Fruit fly (Drosophila melanogaster) S2 (cell line): ENCODE results near the gene CG14507.

ENCODE experiments used
- CG8478 ChIP-seq: fragments of >200 bp; optimal IDR thresholded peaks from 2 replicates; lab custom pipeline; 2018
- CTCF ChIP-seq, 2 experiments: fragments of >200 bp; optimal IDR thresholded peaks; 2 replicates each; lab custom pipeline; 2018

Gene CG14507

DNA sequence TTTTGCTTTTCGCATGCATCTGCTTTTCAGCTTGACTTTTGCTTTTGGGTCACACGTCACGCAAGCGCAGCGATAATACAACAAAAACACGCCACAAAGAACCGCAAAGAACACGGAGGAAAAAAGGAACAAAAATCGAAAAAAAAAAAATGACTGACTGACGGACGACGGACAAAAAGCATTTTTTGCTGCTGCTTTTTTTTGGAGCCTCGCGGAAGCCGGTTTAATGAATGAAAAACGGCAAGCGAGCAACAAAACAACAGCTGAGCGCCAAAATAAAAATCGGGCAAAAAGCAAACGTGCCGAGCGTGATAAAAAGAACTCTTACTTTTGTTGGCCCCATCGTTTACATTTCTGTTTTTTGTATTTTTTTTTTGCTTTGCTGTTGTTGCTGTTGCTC, 26.9 kb upstream of the CG14507 start:
- TF ChIP-seq CG8478 (lab: Kevin White, UChicago) (no peak), CTCF (optimal IDR thresholded peaks at IDR 0.05; lab: Kevin White, UChicago) (no peak)

DNA sequence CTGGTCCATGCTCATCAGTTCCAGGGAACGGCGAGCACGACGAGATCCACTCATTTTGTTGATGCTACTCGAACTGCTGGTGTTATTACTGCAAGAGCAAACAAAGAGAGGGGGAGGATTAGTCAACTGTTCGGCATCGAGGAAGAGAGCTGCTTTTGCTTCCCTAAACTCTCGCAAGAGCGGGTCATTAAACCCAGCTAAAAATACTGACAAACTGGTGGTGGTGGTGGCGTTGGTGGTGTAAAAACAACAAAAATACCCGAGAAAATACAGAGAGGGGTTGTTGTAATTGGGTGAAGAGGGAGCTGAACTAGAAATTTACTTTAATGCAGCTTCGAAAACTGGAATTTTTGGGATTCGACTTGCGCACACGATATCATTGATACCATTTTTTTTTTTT, 26.3 kb upstream of the CG14507 start:
- no peak for TF ChIP-seq CG8478 (lab: Kevin White, UChicago)
- no peak for TF ChIP-seq CTCF (optimal IDR thresholded peaks at IDR 0.05; lab: Kevin White, UChicago)

DNA sequence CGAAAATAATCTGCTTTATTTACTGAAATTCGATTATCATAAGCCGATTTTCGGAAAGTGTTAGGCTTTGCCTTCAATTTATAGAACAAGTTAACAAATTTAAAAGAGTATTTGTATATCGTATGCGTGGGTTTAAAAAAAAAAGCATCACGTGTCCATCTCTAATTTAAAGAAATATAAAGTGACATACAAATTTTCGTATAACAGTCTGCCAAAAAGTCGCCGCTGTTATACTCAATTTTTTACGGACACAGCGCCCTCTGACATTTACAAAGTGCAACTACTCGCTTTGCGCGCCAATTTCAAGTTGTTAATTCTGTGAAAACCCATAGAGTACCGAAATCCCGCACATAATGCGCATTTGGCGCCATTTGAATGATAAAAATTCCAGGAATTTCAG, 23.9 kb upstream of the CG14507 start:
- TF ChIP-seq CTCF (optimal IDR thresholded peaks at IDR 0.05; lab: Kevin White, UChicago) = peak; percentile 91 to 93
- no peak for TF ChIP-seq CG8478 (lab: Kevin White, UChicago)

- no peak for TF ChIP-seq CG8478 (lab: Kevin White, UChicago)
- TF ChIP-seq CTCF (optimal IDR thresholded peaks at IDR 0.05; lab: Kevin White, UChicago) = no peak
Observed at dm6 chr3R:29250272-29251018, 22.9 kb upstream of the CG14507 start, which contains the start of gene SP1029. SP1029 (minus strand) TSS chr3R:29250451.

DNA sequence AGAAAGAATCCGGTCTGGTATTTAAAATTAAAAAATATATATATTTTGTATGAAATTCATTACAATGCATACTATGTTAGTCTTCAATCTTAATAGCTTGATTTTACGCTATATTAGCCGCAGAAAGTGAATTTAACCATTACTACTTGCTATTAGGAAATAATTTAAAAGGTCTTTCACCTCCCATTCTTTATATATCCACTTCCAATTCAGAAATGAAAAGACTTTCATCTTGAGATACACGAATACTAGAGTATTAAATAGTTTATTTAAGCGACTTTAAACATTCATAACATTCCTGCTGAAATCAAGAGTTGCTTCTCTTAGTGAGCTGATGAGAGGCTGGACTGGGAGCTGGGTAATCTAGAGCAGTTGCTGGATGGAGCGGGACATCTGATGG, 17.2 kb upstream of the CG14507 start, which contains the start of gene CG31445:
Gene CG31445, minus strand, starts transcription at position 101 of the 400 bp plus-strand sequence.
- no peak for TF ChIP-seq CTCF (optimal IDR thresholded peaks at IDR 0.05; lab: Kevin White, UChicago)
- no peak for TF ChIP-seq CG8478 (lab: Kevin White, UChicago)

DNA sequence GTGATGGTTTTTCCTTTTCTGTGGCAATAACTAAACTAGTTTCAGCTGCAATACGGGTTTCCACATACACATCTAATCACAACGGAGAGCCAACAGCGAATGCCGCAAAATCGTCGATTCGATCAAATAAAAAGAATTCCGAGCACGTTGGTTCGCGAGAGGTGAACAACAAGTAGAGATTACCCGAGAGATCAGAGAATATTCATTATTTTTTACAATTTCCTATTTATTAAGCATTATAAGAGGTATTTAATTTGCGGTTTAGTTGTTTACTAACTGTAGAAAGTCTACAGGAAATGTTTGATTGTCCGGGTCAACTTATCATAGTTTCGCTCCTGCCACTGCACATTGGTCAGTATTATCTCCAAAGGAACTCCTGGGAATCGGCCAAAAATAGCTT, 11.1 kb upstream of the CG14507 start, which contains the start of gene CG11951:
Gene CG11951, minus strand, starts transcription at position 101 of the 400 bp plus-strand sequence.
- no peak for TF ChIP-seq CTCF (optimal IDR thresholded peaks at IDR 0.05; lab: Kevin White, UChicago)
- no peak for TF ChIP-seq CG8478 (lab: Kevin White, UChicago)

- TF ChIP-seq CTCF (optimal IDR thresholded peaks at IDR 0.05; lab: Kevin White, UChicago) = no peak
- TF ChIP-seq CG8478 (lab: Kevin White, UChicago) = no peak
Observed at dm6 chr3R:29230552-29231102, 3.1 kb upstream of the CG14507 start.

DNA sequence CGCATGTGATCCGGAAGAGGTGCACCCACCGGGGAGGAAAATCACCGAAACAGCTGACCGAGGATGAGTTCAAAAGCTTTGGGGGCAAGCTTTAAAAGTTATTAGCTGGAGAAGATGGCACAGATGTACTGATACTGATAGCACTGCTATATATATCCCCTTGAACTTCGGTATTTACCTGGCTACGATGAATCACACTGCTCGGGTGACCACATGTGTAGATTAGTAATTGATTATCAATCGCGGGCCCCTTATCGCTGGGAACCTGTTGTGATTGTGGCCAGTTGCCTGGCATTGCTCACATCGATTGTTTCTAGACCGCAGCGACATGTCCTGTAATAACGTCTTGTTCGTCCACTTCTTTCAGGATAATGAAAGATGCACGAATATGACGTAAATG, 2.4 kb upstream of the CG14507 start:
- TF ChIP-seq CTCF (optimal IDR thresholded peaks at IDR 0.05; lab: Kevin White, UChicago) (no peak), CG8478 (lab: Kevin White, UChicago) (no peak)

- peak in 1 of 2 experiments; percentile 48 for TF ChIP-seq CTCF (optimal IDR thresholded peaks at IDR 0.05; lab: Kevin White, UChicago)
- TF ChIP-seq CG8478 (lab: Kevin White, UChicago) = no peak
Observed at dm6 chr3R:29228745-29229448, 1.4 kb upstream of the CG14507 start, which contains the start of gene Usp1. Usp1 (plus strand) TSS chr3R:29229161.

dm6 chr3R:29222891-29223842, 4.4 kb downstream of the CG14507 start, which contains the start of the genes Cisd2 and Brd8:
Cisd2 (minus strand) TSS chr3R:29223428.
Brd8 (plus strand) TSS chr3R:29223485.
- TF ChIP-seq CG8478 (lab: Kevin White, UChicago) (no peak), CTCF (optimal IDR thresholded peaks at IDR 0.05; lab: Kevin White, UChicago) (peak in 1 of 2 experiments; percentile 6)

DNA sequence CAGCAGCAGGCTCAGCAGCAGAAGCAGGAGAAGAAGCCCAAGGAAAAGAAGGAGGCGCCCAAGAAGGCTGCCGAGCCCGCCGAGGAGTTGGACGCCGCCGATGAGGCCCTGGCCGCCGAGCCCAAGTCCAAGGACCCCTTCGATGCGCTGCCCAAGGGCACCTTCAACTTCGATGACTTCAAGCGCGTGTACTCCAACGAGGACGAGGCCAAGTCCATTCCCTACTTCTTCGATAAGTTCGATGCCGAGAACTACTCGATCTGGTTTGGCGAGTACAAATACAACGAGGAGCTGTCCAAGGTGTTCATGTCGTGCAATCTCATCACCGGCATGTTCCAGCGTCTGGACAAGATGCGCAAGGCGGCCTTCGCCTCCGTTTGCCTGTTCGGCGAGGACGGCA, 6.4 kb downstream of the CG14507 start:
- no peak for TF ChIP-seq CTCF (optimal IDR thresholded peaks at IDR 0.05; lab: Kevin White, UChicago)
- TF ChIP-seq CG8478 (lab: Kevin White, UChicago) = no peak

DNA sequence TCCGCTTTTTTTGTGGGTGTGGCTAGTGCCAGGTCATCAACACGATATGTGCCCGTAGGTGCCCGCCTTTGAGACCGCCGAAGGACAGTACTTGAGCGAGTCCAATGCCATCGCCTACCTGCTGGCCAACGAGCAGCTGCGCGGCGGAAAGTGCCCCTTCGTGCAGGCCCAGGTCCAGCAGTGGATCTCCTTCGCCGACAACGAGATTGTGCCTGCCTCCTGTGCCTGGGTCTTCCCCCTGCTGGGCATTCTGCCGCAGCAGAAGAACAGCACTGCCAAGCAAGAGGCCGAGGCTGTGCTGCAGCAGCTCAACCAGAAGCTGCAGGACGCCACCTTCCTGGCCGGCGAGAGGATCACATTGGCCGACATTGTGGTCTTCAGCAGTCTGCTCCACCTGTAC, 6.9 kb downstream of the CG14507 start:
- no peak for TF ChIP-seq CG8478 (lab: Kevin White, UChicago)
- no peak for TF ChIP-seq CTCF (optimal IDR thresholded peaks at IDR 0.05; lab: Kevin White, UChicago)

dm6 chr3R:29219948-29220347, 7.6 kb downstream of the CG14507 start, which contains the start of gene eEF1gamma:
eEF1gamma (plus strand) TSS chr3R:29220172.
- TF ChIP-seq CTCF (optimal IDR thresholded peaks at IDR 0.05; lab: Kevin White, UChicago) = peak; percentile 10 to 24
- no peak for TF ChIP-seq CG8478 (lab: Kevin White, UChicago)

DNA sequence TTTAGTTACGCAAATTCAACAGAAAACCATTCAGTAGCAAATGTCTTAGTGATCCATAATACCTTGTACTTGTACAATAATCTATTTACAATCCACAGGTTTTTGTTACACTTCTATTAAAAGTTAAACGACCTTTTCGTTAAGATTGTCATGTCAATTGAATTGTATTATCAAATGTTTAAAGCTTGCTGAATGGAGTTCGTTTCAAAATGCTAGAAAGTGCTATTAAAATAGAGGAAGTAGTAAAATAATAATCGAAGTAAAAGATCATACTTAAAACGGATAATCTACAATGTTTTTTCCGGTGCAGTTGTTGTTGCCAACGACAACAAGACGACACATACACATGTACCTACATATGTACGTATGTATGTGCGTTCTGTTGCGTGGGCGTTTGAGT, 9.5 kb downstream of the CG14507 start:
- TF ChIP-seq CG8478 (lab: Kevin White, UChicago) (no peak), CTCF (optimal IDR thresholded peaks at IDR 0.05; lab: Kevin White, UChicago) (no peak)
